Fruit fly (Drosophila melanogaster) whole organism, embryonic: Measurements from ENCODE around the gene CG14866.

Source experiments
- Bgb ChIP-seq: fragments of 200-800 bp; sonication (Bioruptor generic); IDR thresholded peaks from 2 replicates; pipeline ENCODE4 v1.3.6; 2022; ENCODE audit warnings: missing biosample characterization, missing genetic modification characterization; ENCODE audit not compliant: partially characterized antibody
- CG12219 ChIP-seq: fragments of 200-800 bp; sonication (Bioruptor generic); optimal IDR thresholded peaks from 3 replicates; lab custom pipeline; 2018; ENCODE audit warnings: missing biosample characterization, mild to moderate bottlenecking, missing genetic modification characterization
- CG12659 ChIP-seq: fragments of 200-800 bp; sonication (Bioruptor generic); optimal IDR thresholded peaks from 3 replicates; lab custom pipeline; 2017; ENCODE audit warnings: mild to moderate bottlenecking, missing biosample characterization, missing genetic modification reagents, missing genetic modification characterization
- CG12769 ChIP-seq: fragments of 200-800 bp; sonication (Bioruptor generic); optimal IDR thresholded peaks from 2 replicates; lab custom pipeline; 2019; ENCODE audit warnings: missing biosample characterization, mild to moderate bottlenecking, missing genetic modification characterization, moderate library complexity
- CG15479 ChIP-seq: fragments of 200-800 bp; sonication (Bioruptor generic); optimal IDR thresholded peaks from 3 replicates; lab custom pipeline; 2019; ENCODE audit warnings: missing biosample characterization, mild to moderate bottlenecking, missing genetic modification characterization, moderate library complexity
- CG15514 ChIP-seq: fragments of 200-800 bp; sonication (Bioruptor generic); optimal IDR thresholded peaks from 3 replicates; lab custom pipeline; 2017; ENCODE audit warnings: missing biosample characterization, missing genetic modification characterization, mild to moderate bottlenecking, moderate library complexity, missing genetic modification reagents
- CG1647 ChIP-seq: fragments of 200-800 bp; sonication (Bioruptor generic); optimal IDR thresholded peaks from 3 replicates; lab custom pipeline; 2016; ENCODE audit warnings: missing biosample characterization, missing genetic modification characterization
- CG16813 ChIP-seq: fragments of 200-800 bp; sonication (Bioruptor generic); IDR thresholded peaks from 3 replicates; pipeline ENCODE4 v1.3.6; 2022; ENCODE audit warnings: missing biosample characterization, missing genetic modification characterization; ENCODE audit not compliant: partially characterized antibody
- CG16863 ChIP-seq: fragments of 200-800 bp; sonication (Bioruptor generic); optimal IDR thresholded peaks from 3 replicates; lab custom pipeline; 2016; ENCODE audit warnings: missing biosample characterization, missing genetic modification characterization
- CG17186 ChIP-seq: fragments of 200-800 bp; sonication (Bioruptor generic); optimal IDR thresholded peaks from 3 replicates; lab custom pipeline; 2017; ENCODE audit warnings: missing biosample characterization, missing genetic modification reagents, missing genetic modification characterization
- CG2889 ChIP-seq: fragments of 200-800 bp; sonication (Bioruptor generic); IDR thresholded peaks from 3 replicates; pipeline ENCODE4 v1.3.6; 2022; ENCODE audit warnings: missing biosample characterization, missing genetic modification characterization
- CG4820 ChIP-seq: fragments of 200-800 bp; sonication (Bioruptor generic); optimal IDR thresholded peaks from 3 replicates; lab custom pipeline; 2016; ENCODE audit warnings: missing biosample characterization, missing genetic modification characterization
- CG6254 ChIP-seq: fragments of 200-800 bp; sonication (Bioruptor generic); optimal IDR thresholded peaks from 3 replicates; lab custom pipeline; 2017; ENCODE audit warnings: mild to moderate bottlenecking, missing biosample characterization, missing genetic modification reagents, missing genetic modification characterization
- CG6689 ChIP-seq: fragments of 200-800 bp; sonication (Bioruptor generic); IDR thresholded peaks from 2 replicates; pipeline ENCODE4 v1.3.6; 2022; ENCODE audit warnings: missing biosample characterization, missing genetic modification characterization
- CG6791 ChIP-seq: fragments of 200-800 bp; sonication (Bioruptor generic); IDR thresholded peaks from 3 replicates; pipeline ENCODE4 v1.3.6; 2022; ENCODE audit warnings: missing biosample characterization, missing genetic modification characterization; ENCODE audit not compliant: partially characterized antibody
- CG6813 ChIP-seq: fragments of 200-800 bp; sonication (Bioruptor generic); optimal IDR thresholded peaks from 2 replicates; lab custom pipeline; 2017; ENCODE audit warnings: missing biosample characterization, missing genetic modification characterization, mild to moderate bottlenecking, moderate library complexity, missing genetic modification reagents
- CG8388 ChIP-seq: fragments of 200-800 bp; sonication (Bioruptor generic); optimal IDR thresholded peaks from 2 replicates; lab custom pipeline; 2019; ENCODE audit warnings: missing biosample characterization, mild to moderate bottlenecking, missing genetic modification characterization, moderate library complexity
- CG9437 ChIP-seq: fragments of 200-800 bp; sonication (Bioruptor generic); optimal IDR thresholded peaks from 2 replicates; lab custom pipeline; 2018; ENCODE audit warnings: missing biosample characterization, mild to moderate bottlenecking, missing genetic modification characterization
- Chrac-16 ChIP-seq: fragments of 200-800 bp; sonication (Bioruptor generic); optimal IDR thresholded peaks from 3 replicates; lab custom pipeline; 2016; ENCODE audit warnings: missing biosample characterization, missing genetic modification characterization
- D19A ChIP-seq: fragments of 200-800 bp; optimal IDR thresholded peaks from 3 replicates; lab custom pipeline; 2019; ENCODE audit warnings: missing biosample characterization, mild to moderate bottlenecking, missing genetic modification characterization, moderate library complexity
- Deaf1 ChIP-seq: fragments of 200-800 bp; optimal IDR thresholded peaks from 3 replicates; lab custom pipeline; 2019; ENCODE audit warnings: missing biosample characterization, mild to moderate bottlenecking, missing genetic modification characterization, moderate library complexity
- Fer2 ChIP-seq: fragments of 200-800 bp; sonication (Bioruptor generic); optimal IDR thresholded peaks from 2 replicates; lab custom pipeline; 2018; ENCODE audit warnings: missing biosample characterization, mild to moderate bottlenecking, missing genetic modification characterization, moderate library complexity
- HLH3B ChIP-seq: fragments of 200-800 bp; sonication (Bioruptor generic); IDR thresholded peaks from 2 replicates; pipeline ENCODE4 v1.3.6; 2022; ENCODE audit warnings: missing biosample characterization, missing genetic modification characterization
- HmgD ChIP-seq: fragments of 200-800 bp; sonication (Bioruptor generic); optimal IDR thresholded peaks from 3 replicates; lab custom pipeline; 2016; ENCODE audit warnings: missing biosample characterization, missing genetic modification characterization
- Hr3 ChIP-seq: fragments of 200-800 bp; sonication (Bioruptor generic); optimal IDR thresholded peaks from 3 replicates; lab custom pipeline; 2016; ENCODE audit warnings: missing biosample characterization, missing genetic modification characterization
- Hsf ChIP-seq: fragments of 200-800 bp; sonication (Bioruptor generic); optimal IDR thresholded peaks from 3 replicates; lab custom pipeline; 2016; ENCODE audit warnings: missing biosample characterization, missing genetic modification characterization
- Lpt ChIP-seq: fragments of >200 bp; optimal IDR thresholded peaks from 2 replicates; lab custom pipeline; 2018; ENCODE audit warnings: missing biosample characterization, missing genetic modification characterization
- MTF-1 ChIP-seq: fragments of 200-800 bp; sonication (Bioruptor generic); optimal IDR thresholded peaks from 2 replicates; lab custom pipeline; 2018; ENCODE audit warnings: missing biosample characterization, mild to moderate bottlenecking, missing genetic modification characterization, borderline replicate concordance
- Taf1 ChIP-seq: fragments of 200-800 bp; sonication (Bioruptor generic); IDR thresholded peaks from 2 replicates; pipeline ENCODE4 v1.3.6; 2022; ENCODE audit warnings: missing biosample characterization, missing genetic modification characterization
- Xrp1 ChIP-seq: fragments of 200-800 bp; sonication (Bioruptor generic); IDR thresholded peaks from 2 replicates; pipeline ENCODE4 v1.3.6; 2022; ENCODE audit warnings: missing biosample characterization, missing genetic modification characterization
- ab ChIP-seq: fragments of 200-800 bp; sonication (Bioruptor generic); optimal IDR thresholded peaks from 2 replicates; lab custom pipeline; 2016; ENCODE audit warnings: missing biosample characterization, missing genetic modification characterization
- dm ChIP-seq: fragments of 200-800 bp; sonication (Bioruptor generic); optimal IDR thresholded peaks from 3 replicates; lab custom pipeline; 2016; ENCODE audit warnings: missing biosample characterization, missing genetic modification characterization
- dmrt11E ChIP-seq: fragments of 200-800 bp; sonication (Bioruptor generic); optimal IDR thresholded peaks from 3 replicates; lab custom pipeline; 2018; ENCODE audit warnings: missing biosample characterization, mild to moderate bottlenecking, missing genetic modification characterization, moderate library complexity
- dpn ChIP-seq, 2 experiments: fragments of 200-800 bp; sonication (Bioruptor generic); optimal IDR thresholded peaks; 3 replicates each; lab custom pipeline; 2016; ENCODE audit warnings: missing biosample characterization in 2 of 2, missing genetic modification characterization in 2 of 2
- dysf ChIP-seq: fragments of 200-800 bp; sonication (Bioruptor generic); IDR thresholded peaks from 3 replicates; pipeline ENCODE4 v1.3.6; 2022; ENCODE audit warnings: missing biosample characterization, missing genetic modification characterization
- emc ChIP-seq: fragments of 200-800 bp; sonication (Bioruptor generic); optimal IDR thresholded peaks from 2 replicates; lab custom pipeline; 2016; ENCODE audit warnings: missing biosample characterization, missing genetic modification characterization
- eve ChIP-seq, 2 experiments: fragments of >200 bp; optimal IDR thresholded peaks; 2 replicates each; lab custom pipeline; 2017; ENCODE audit warnings: missing biosample characterization in 2 of 2, missing genetic modification characterization in 2 of 2
- fd64A ChIP-seq: fragments of 200-800 bp; sonication (Bioruptor generic); optimal IDR thresholded peaks from 3 replicates; lab custom pipeline; 2018; ENCODE audit warnings: missing biosample characterization, mild to moderate bottlenecking, missing genetic modification characterization
- fd96Cb ChIP-seq: fragments of 200-800 bp; sonication (Bioruptor generic); optimal IDR thresholded peaks from 2 replicates; lab custom pipeline; 2018; ENCODE audit warnings: missing biosample characterization, mild to moderate bottlenecking, missing genetic modification characterization, moderate library complexity
- fru ChIP-seq: fragments of >200 bp; optimal IDR thresholded peaks from 2 replicates; lab custom pipeline; 2017
- ftz-f1 ChIP-seq: fragments of 200-800 bp; sonication (Bioruptor generic); optimal IDR thresholded peaks from 2 replicates; lab custom pipeline; 2016; ENCODE audit warnings: missing biosample characterization, missing genetic modification characterization
- gce ChIP-seq: fragments of 200-800 bp; sonication (Bioruptor generic); IDR thresholded peaks from 3 replicates; pipeline ENCODE4 v1.3.6; 2022; ENCODE audit warnings: missing biosample characterization, missing genetic modification characterization
- hbn ChIP-seq: fragments of 200-800 bp; sonication (Bioruptor generic); IDR thresholded peaks from 2 replicates; pipeline ENCODE4 v1.3.6; 2022; ENCODE audit warnings: missing biosample characterization, missing genetic modification characterization; ENCODE audit not compliant: partially characterized antibody
- ken ChIP-seq: fragments of 200-800 bp; sonication (Bioruptor generic); IDR thresholded peaks from 3 replicates; pipeline ENCODE4 v1.3.6; 2022; ENCODE audit warnings: missing biosample characterization, missing genetic modification characterization
- klu ChIP-seq: fragments of 200-800 bp; sonication (Bioruptor generic); IDR thresholded peaks from 2 replicates; pipeline ENCODE4 v1.3.6; 2022; ENCODE audit warnings: missing biosample characterization, missing genetic modification characterization
- maf-S ChIP-seq: fragments of 200-800 bp; sonication (Bioruptor generic); optimal IDR thresholded peaks from 2 replicates; lab custom pipeline; 2016; ENCODE audit warnings: missing biosample characterization, missing genetic modification characterization
- otp ChIP-seq: fragments of 200-800 bp; sonication (Bioruptor generic); IDR thresholded peaks from 3 replicates; pipeline ENCODE4, ENCODE4 v1.3.6; 2022; ENCODE audit warnings: missing biosample characterization, missing genetic modification characterization
- ssp ChIP-seq: fragments of 200-800 bp; sonication (Bioruptor generic); IDR thresholded peaks from 2 replicates; pipeline ENCODE4 v1.3.6; 2022; ENCODE audit warnings: missing biosample characterization, missing genetic modification characterization
- tll ChIP-seq, 2 experiments: fragments of 200-800 bp in 1 of 2; fragments of >200 bp in 1 of 2; sonication (Bioruptor generic) in 1 of 2; optimal IDR thresholded peaks; 2 replicates each; lab custom pipeline; 2017 to 2019; ENCODE audit warnings: missing biosample characterization in 2 of 2, missing genetic modification characterization in 2 of 2, mild to moderate bottlenecking in 1 of 2, moderate library complexity in 1 of 2
- tna ChIP-seq: fragments of 200-800 bp; sonication (Bioruptor generic); IDR thresholded peaks from 2 replicates; pipeline ENCODE4 v1.3.6; 2022; ENCODE audit warnings: missing biosample characterization, missing genetic modification characterization; ENCODE audit not compliant: partially characterized antibody
- trem ChIP-seq: fragments of 200-800 bp; optimal IDR thresholded peaks from 3 replicates; lab custom pipeline; 2019; ENCODE audit warnings: missing biosample characterization, mild to moderate bottlenecking, missing genetic modification characterization, moderate library complexity
- vnd ChIP-seq: fragments of 200-800 bp; sonication (Bioruptor generic); IDR thresholded peaks from 3 replicates; pipeline ENCODE4 v1.3.6; 2022; ENCODE audit warnings: missing biosample characterization, missing genetic modification characterization; ENCODE audit not compliant: partially characterized antibody

CG14866 gene

dm6 chr3R:15361490-15361889 lies 45.2 kb downstream of the CG14866 start, which contains the start of the genes Cog2 and Trax (continued):
- TF ChIP-seq emc (GFP tag; lab: Kevin White, UChicago) (no peak), Taf1 (GFP tag; lab: Robert Waterston, UW) (no peak), CG15514 (no peak), vnd (GFP tag; lab: Robert Waterston, UW) (peak; percentile 82), dysf (GFP tag; lab: Robert Waterston, UW) (no peak), CG4820 (GFP tag; lab: Kevin White, UChicago) (no peak), CG9437 (GFP tag; lab: Kevin White, UChicago) (no peak), dpn (GFP tag; optimal IDR thresholded peaks at IDR 0.05; lab: Kevin White, UChicago) (no peak), hbn (GFP tag; lab: Robert Waterston, UW) (peak; percentile 83), trem (no peak), CG6689 (GFP tag; lab: Robert Waterston, UW) (no peak), CG1647 (no peak), Fer2 (tag; lab: Kevin White, UChicago) (no peak), CG6791 (peak; percentile 89), Hsf (GFP tag; lab: Kevin White, UChicago) (no peak), CG6254 (GFP tag; lab: Kevin White, UChicago) (no peak), CG16863 (no peak), Lpt (GFP tag; lab: Kevin White, UChicago) (no peak), eve (GFP tag; optimal IDR thresholded peaks at IDR 0.05; lab: Kevin White, UChicago) (no peak), Hr3 (no peak), CG15479 (GFP tag; lab: Kevin White, UChicago) (no peak), D19A (tag; lab: Kevin White, UChicago) (no peak), MTF-1 (GFP tag; lab: Kevin White, UChicago) (no peak), ken (GFP tag; lab: Robert Waterston, UW) (no peak), CG6813 (GFP tag; lab: Kevin White, UChicago) (no peak), CG2889 (GFP tag; lab: Robert Waterston, UW) (no peak), CG12769 (tag; lab: Kevin White, UChicago) (no peak), tna (peak; percentile 78), ab (GFP tag; lab: Kevin White, UChicago) (no peak), CG17186 (GFP tag; lab: Kevin White, UChicago) (no peak), CG12659 (GFP tag; lab: Kevin White, UChicago) (no peak), fd96Cb (tag; lab: Kevin White, UChicago) (no peak), Deaf1 (tag; lab: Kevin White, UChicago) (no peak), gce (GFP tag; lab: Robert Waterston, UW) (no peak), dm (GFP tag; lab: Kevin White, UChicago) (no peak), CG12219 (no peak), ssp (no peak), klu (GFP tag; lab: Robert Waterston, UW) (no peak), fd64A (GFP tag; lab: Kevin White, UChicago) (no peak), maf-S (no peak), fru (lab: Kevin White, UChicago) (no peak), HLH3B (no peak), CG8388 (no peak), tll (GFP tag; optimal IDR thresholded peaks at IDR 0.05; lab: Kevin White, UChicago) (no peak), Bgb (GFP tag; lab: Robert Waterston, UW) (peak; percentile 87), CG16813 (peak; percentile 77), Xrp1 (GFP tag; lab: Robert Waterston, UW) (no peak), Chrac-16 (GFP tag; lab: Kevin White, UChicago) (no peak), otp (GFP tag; lab: Robert Waterston, UW) (no peak), dmrt11E (tag; lab: Kevin White, UChicago) (no peak), ftz-f1 (peak; percentile 37), HmgD (no peak)
